Worm (Caenorhabditis elegans): ENCODE measurements around the gene cbn-1.

cbn-1 gene

DNA sequence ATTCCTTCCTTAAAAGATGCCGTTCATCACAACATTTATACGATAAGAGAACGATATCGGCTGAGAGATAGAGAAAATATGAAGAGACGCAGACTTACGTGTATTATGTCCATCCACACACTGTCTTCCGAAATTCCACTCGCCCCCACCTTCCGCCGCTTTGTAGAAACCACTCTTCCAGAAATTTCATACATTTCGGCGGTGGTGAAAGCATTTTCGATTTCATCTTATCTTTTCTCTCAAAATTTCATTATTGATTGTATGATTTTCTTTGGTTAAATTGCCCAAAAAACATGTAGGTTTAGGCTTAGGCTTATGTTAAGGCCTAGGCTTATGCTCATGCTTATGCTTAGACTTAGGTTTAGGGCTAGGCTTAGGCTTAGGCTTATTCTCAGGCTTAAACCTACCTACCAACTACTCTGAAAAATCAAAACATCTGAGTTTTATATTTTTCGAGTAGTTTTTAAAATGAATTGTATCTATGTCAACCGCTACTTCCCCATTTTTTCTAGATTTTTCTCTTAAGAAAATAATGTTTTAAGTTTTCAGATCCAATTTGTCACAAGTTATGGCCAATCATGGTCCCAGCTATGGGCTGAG is 5.0 kb upstream of the cbn-1 start, which contains the start of gene cpn-2:
Gene cpn-2 (plus strand): TSS at position 550 of the 600 bp plus-strand sequence.
- TF ChIP-seq nhr-129 (tag; optimal IDR thresholded peaks at IDR 0.05), result no peak
- TF ChIP-seq mdl-1 (tag; optimal IDR thresholded peaks at IDR 0.05), result no peak
- no peak for TF ChIP-seq nhr-11 (tag; optimal IDR thresholded peaks at IDR 0.05)
- no peak for TF ChIP-seq elt-3 (tag; optimal IDR thresholded peaks at IDR 0.05)
- TF ChIP-seq ZK546.5 (tag; optimal IDR thresholded peaks at IDR 0.05), result no peak
- TF ChIP-seq unc-55 (GFP tag; optimal IDR thresholded peaks at IDR 0.05), result no peak

DNA sequence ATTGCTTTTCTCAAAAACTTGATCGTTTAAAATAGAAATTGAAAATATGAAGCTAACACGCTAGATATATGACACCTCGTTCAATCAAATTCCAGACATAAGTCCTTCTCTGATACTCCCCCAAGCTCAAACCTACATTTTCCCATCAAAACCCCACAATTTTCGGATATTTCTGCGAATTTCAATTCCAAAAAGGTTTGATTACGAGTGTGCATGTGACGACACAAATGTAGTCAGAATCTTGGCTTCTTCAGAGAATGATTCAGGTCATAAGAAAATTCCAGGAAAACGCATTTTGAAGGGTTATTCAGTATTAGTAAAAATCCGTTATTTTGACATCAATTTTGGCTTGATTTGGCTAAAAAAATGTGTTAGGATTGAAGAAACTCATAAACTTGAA is 2.5 kb upstream of the cbn-1 start:
- TF ChIP-seq lsy-2 (tag; optimal IDR thresholded peaks at IDR 0.05) (no peak), nhr-21 (tag; optimal IDR thresholded peaks at IDR 0.05) (peak; percentile 23)

- TF ChIP-seq fos-1 (tag; optimal IDR thresholded peaks at IDR 0.05) (peak; percentile 18), nhr-6 (tag; optimal IDR thresholded peaks at IDR 0.05) (no peak)
Observed at ce11 chrII:333853-334449, 1.6 kb upstream of the cbn-1 start.

ce11 chrII:325639-326350 is 6.5 kb downstream of the cbn-1 start, which contains the start of gene sgcb-1:
sgcb-1 (plus strand) TSS chrII:326300.
- TF ChIP-seq nhr-129 (tag; optimal IDR thresholded peaks at IDR 0.05) (peak; percentile 34), zag-1 (tag; optimal IDR thresholded peaks at IDR 0.05) (no peak), gmeb-1 (tag; optimal IDR thresholded peaks at IDR 0.05) (no peak)

ce11 chrII:323048-323776 is 9.1 kb downstream of the cbn-1 start, which contains the start of gene K01A2.10:
K01A2.10 (minus strand) TSS chrII:323098.
- TF ChIP-seq ztf-1 (GFP tag; conservative IDR thresholded peaks at IDR 0.05) (no peak), zag-1 (tag; optimal IDR thresholded peaks at IDR 0.05) (peak; percentile 73), ztf-4 (tag; optimal IDR thresholded peaks at IDR 0.05) (peak; percentile 14), nhr-129 (tag; optimal IDR thresholded peaks at IDR 0.05) (peak; percentile 88), ama-1 (optimal IDR thresholded peaks at IDR 0.05) (no peak), mbf-1 (tag; optimal IDR thresholded peaks at IDR 0.05) (no peak), ZK546.5 (tag; optimal IDR thresholded peaks at IDR 0.05) (no peak), snpc-4 (tag; optimal IDR thresholded peaks at IDR 0.05) (no peak), alr-1 (tag; optimal IDR thresholded peaks at IDR 0.05) (no peak), lin-39 (tag; optimal IDR thresholded peaks at IDR 0.05) (no peak), gmeb-1 (tag; optimal IDR thresholded peaks at IDR 0.05) (no peak), mab-5 (tag; optimal IDR thresholded peaks at IDR 0.05) (peak; percentile 36), nhr-10 (tag; optimal IDR thresholded peaks at IDR 0.05) (no peak), nhr-6 (tag; optimal IDR thresholded peaks at IDR 0.05) (peak; percentile 26), lin-11 (tag; optimal IDR thresholded peaks at IDR 0.05) (peak; percentile 29), sma-9 (GFP tag; optimal IDR thresholded peaks at IDR 0.05) (peak; percentile 38), sma-9 (tag; optimal IDR thresholded peaks at IDR 0.05) (no peak), nhr-12 (tag; optimal IDR thresholded peaks at IDR 0.05) (no peak), lsy-2 (tag; optimal IDR thresholded peaks at IDR 0.05) (peak in 1 of 2 experiments; percentile 59), elt-1 (tag; optimal IDR thresholded peaks at IDR 0.05) (no peak), sem-4 (tag; optimal IDR thresholded peaks at IDR 0.05) (peak; percentile 68), dmd-4 (tag; optimal IDR thresholded peaks at IDR 0.05) (no peak), crh-2 (tag; optimal IDR thresholded peaks at IDR 0.05) (peak; percentile 46), fos-1 (tag; optimal IDR thresholded peaks at IDR 0.05) (peak; percentile 42), lin-13 (GFP tag; optimal IDR thresholded peaks at IDR 0.05) (peak; percentile 30), sma-3 (GFP tag; optimal IDR thresholded peaks at IDR 0.05) (no peak), nhr-11 (tag; optimal IDR thresholded peaks at IDR 0.05) (no peak), F13H6.1 (tag; optimal IDR thresholded peaks at IDR 0.05) (peak; percentile 32), mdl-1 (tag; optimal IDR thresholded peaks at IDR 0.05) (no peak), C34F6.9 (tag; optimal IDR thresholded peaks at IDR 0.05) (peak; percentile 78), egl-27 (tag; optimal IDR thresholded peaks at IDR 0.05) (peak; percentile 68), nhr-25 (tag; optimal IDR thresholded peaks at IDR 0.05) (peak; percentile 26), nhr-21 (tag; optimal IDR thresholded peaks at IDR 0.05) (no peak), skn-1 (tag; optimal IDR thresholded peaks at IDR 0.05) (no peak), unc-55 (GFP tag; optimal IDR thresholded peaks at IDR 0.05) (peak; percentile 94)

Data from whole organism, L2 larva.